Fruit fly (Drosophila melanogaster) whole organism, prepupa: Measurements from ENCODE around the gene CG11878.
A peak's percentile ranks its signal among the peaks of the same experiment; 100 is the strongest.

Experiments
- Blimp-1 ChIP-seq: fragments of 200-800 bp; sonication (Bioruptor generic); optimal IDR thresholded peaks from 3 replicates; lab custom pipeline; 2017; ENCODE audit warnings: missing biosample characterization, missing genetic modification characterization, mild to moderate bottlenecking, moderate library complexity, missing genetic modification reagents
- CG10669 ChIP-seq: fragments of 200-800 bp; sonication (Bioruptor generic); optimal IDR thresholded peaks from 3 replicates; lab custom pipeline; 2018; ENCODE audit warnings: missing biosample characterization, mild to moderate bottlenecking, missing genetic modification characterization, moderate library complexity
- CG11294 ChIP-seq: fragments of 200-800 bp; sonication (Bioruptor generic); IDR thresholded peaks from 2 replicates; pipeline ENCODE4 v1.3.6; 2022; ENCODE audit warnings: missing biosample characterization, missing genetic modification characterization
- CG11762 ChIP-seq: fragments of 200-800 bp; sonication (Bioruptor generic); optimal IDR thresholded peaks from 3 replicates; lab custom pipeline; 2016; ENCODE audit warnings: missing biosample characterization, missing genetic modification characterization; ENCODE audit not compliant: insufficient read depth
- CG11902 ChIP-seq: fragments of 200-800 bp; sonication (Bioruptor generic); optimal IDR thresholded peaks from 3 replicates; lab custom pipeline; 2016; ENCODE audit warnings: missing biosample characterization, missing genetic modification characterization
- CG16779 ChIP-seq: fragments of 200-800 bp; sonication (Bioruptor generic); optimal IDR thresholded peaks from 3 replicates; lab custom pipeline; 2017; ENCODE audit warnings: missing biosample characterization, mild to moderate bottlenecking, missing genetic modification characterization
- CG32006 ChIP-seq: fragments of 200-800 bp; sonication (Bioruptor generic); optimal IDR thresholded peaks from 3 replicates; lab custom pipeline; 2017; ENCODE audit warnings: missing biosample characterization, mild to moderate bottlenecking, missing genetic modification characterization
- CG34406 ChIP-seq: fragments of 200-800 bp; sonication (Bioruptor generic); optimal IDR thresholded peaks from 3 replicates; lab custom pipeline; 2016; ENCODE audit warnings: missing biosample characterization, missing genetic modification characterization
- CG6163 ChIP-seq: fragments of 200-800 bp; sonication (Bioruptor generic); IDR thresholded peaks from 3 replicates; pipeline ENCODE4 v1.3.6; 2022; ENCODE audit warnings: missing biosample characterization, missing genetic modification characterization
- CG6276 ChIP-seq: fragments of 200-800 bp; sonication (Bioruptor generic); optimal IDR thresholded peaks from 2 replicates; lab custom pipeline; 2017; ENCODE audit warnings: missing biosample characterization, mild to moderate bottlenecking, missing genetic modification characterization
- CG6792 ChIP-seq: fragments of 200-800 bp; sonication (Bioruptor generic); optimal IDR thresholded peaks from 3 replicates; lab custom pipeline; 2016; ENCODE audit warnings: missing biosample characterization, missing genetic modification characterization
- CG6808 ChIP-seq: fragments of 200-800 bp; sonication (Bioruptor generic); optimal IDR thresholded peaks from 3 replicates; lab custom pipeline; 2017; ENCODE audit warnings: missing biosample characterization, missing genetic modification characterization, mild to moderate bottlenecking, moderate library complexity, missing genetic modification reagents
- CG6854 ChIP-seq: fragments of 200-800 bp; sonication (Bioruptor generic); optimal IDR thresholded peaks from 2 replicates; lab custom pipeline; 2017; ENCODE audit warnings: missing biosample characterization, mild to moderate bottlenecking, missing genetic modification characterization
- CG7368 ChIP-seq: fragments of 200-800 bp; sonication (Bioruptor generic); optimal IDR thresholded peaks from 3 replicates; lab custom pipeline; 2016; ENCODE audit warnings: missing biosample characterization, missing genetic modification characterization
- CG8119 ChIP-seq: fragments of 200-800 bp; sonication (Bioruptor generic); IDR thresholded peaks from 3 replicates; pipeline ENCODE4 v1.3.6; 2022; ENCODE audit warnings: missing biosample characterization, missing genetic modification characterization
- CG8319 ChIP-seq: fragments of 200-800 bp; sonication (Bioruptor generic); optimal IDR thresholded peaks from 3 replicates; lab custom pipeline; 2016; ENCODE audit warnings: missing biosample characterization, missing genetic modification characterization
- CG8632 ChIP-seq: fragments of 200-800 bp; sonication (Bioruptor generic); optimal IDR thresholded peaks from 3 replicates; lab custom pipeline; 2016; ENCODE audit warnings: missing biosample characterization, missing genetic modification characterization
- CG9139 ChIP-seq: fragments of 200-800 bp; sonication (Bioruptor generic); optimal IDR thresholded peaks from 3 replicates; lab custom pipeline; 2017; ENCODE audit warnings: missing biosample characterization, mild to moderate bottlenecking, missing genetic modification characterization
- Eip75B ChIP-seq: fragments of 200-800 bp; sonication (Bioruptor generic); optimal IDR thresholded peaks from 3 replicates; lab custom pipeline; 2016; ENCODE audit warnings: missing biosample characterization, missing genetic modification characterization
- Eip78C ChIP-seq: fragments of 200-800 bp; sonication (Bioruptor generic); peaks from one replicate; lab custom pipeline; 2016; ENCODE audit warnings: missing biosample characterization, missing genetic modification characterization
- Eip93F ChIP-seq: fragments of 200-800 bp; sonication (Bioruptor generic); optimal IDR thresholded peaks from 2 replicates; lab custom pipeline; 2016; ENCODE audit warnings: missing biosample characterization, mild to moderate bottlenecking, missing genetic modification characterization
- Ets21C ChIP-seq: fragments of 200-800 bp; sonication (Bioruptor generic); optimal IDR thresholded peaks from 3 replicates; lab custom pipeline; 2016; ENCODE audit warnings: missing biosample characterization, missing genetic modification characterization
- Gug ChIP-seq: fragments of 200-800 bp; sonication (Bioruptor generic); IDR thresholded peaks from 2 replicates; pipeline ENCODE4 v1.3.6; 2022; ENCODE audit warnings: missing biosample characterization, missing genetic modification characterization
- Hr38 ChIP-seq: sonication (Bioruptor generic); optimal IDR thresholded peaks from 2 replicates; lab custom pipeline; 2016; ENCODE audit warnings: missing biosample characterization, missing genetic modification characterization
- Lpt ChIP-seq: fragments of 200-800 bp; sonication (Bioruptor generic); optimal IDR thresholded peaks from 3 replicates; lab custom pipeline; 2016; ENCODE audit warnings: missing biosample characterization, missing genetic modification characterization
- OdsH ChIP-seq: fragments of 200-800 bp; sonication (Bioruptor generic); optimal IDR thresholded peaks from 3 replicates; lab custom pipeline; 2016; ENCODE audit warnings: missing biosample characterization, missing genetic modification characterization
- Smox ChIP-seq: fragments of 200-800 bp; sonication (Bioruptor generic); optimal IDR thresholded peaks from 3 replicates; lab custom pipeline; 2016; ENCODE audit warnings: missing biosample characterization, missing genetic modification characterization
- Sox102F ChIP-seq: fragments of 200-800 bp; sonication (Bioruptor generic); optimal IDR thresholded peaks from 2 replicates; lab custom pipeline; 2016; ENCODE audit warnings: missing biosample characterization, mild to moderate bottlenecking, missing genetic modification characterization
- Sox14 ChIP-seq: fragments of 200-800 bp; sonication (Bioruptor generic); optimal IDR thresholded peaks from 3 replicates; lab custom pipeline; 2016; ENCODE audit warnings: missing biosample characterization, missing genetic modification characterization
- Sox15 ChIP-seq: fragments of 200-800 bp; sonication (Bioruptor generic); optimal IDR thresholded peaks from 3 replicates; lab custom pipeline; 2016; ENCODE audit warnings: missing biosample characterization, missing genetic modification characterization
- achi ChIP-seq: fragments of 200-800 bp; sonication (Bioruptor generic); optimal IDR thresholded peaks from 3 replicates; lab custom pipeline; 2016; ENCODE audit warnings: missing biosample characterization, missing genetic modification characterization
- acj6 ChIP-seq: fragments of 200-800 bp; sonication (Bioruptor generic); optimal IDR thresholded peaks from 3 replicates; lab custom pipeline; 2016; ENCODE audit warnings: missing biosample characterization, missing genetic modification characterization
- cyc ChIP-seq: fragments of 200-800 bp; sonication (Bioruptor generic); optimal IDR thresholded peaks from 3 replicates; lab custom pipeline; 2016; ENCODE audit warnings: missing biosample characterization, missing genetic modification characterization
- dsx ChIP-seq: fragments of 200-800 bp; optimal IDR thresholded peaks from 3 replicates; lab custom pipeline; 2019; ENCODE audit warnings: missing biosample characterization, mild to moderate bottlenecking, missing genetic modification characterization, moderate library complexity; ENCODE audit not compliant: poor library complexity, severe bottlenecking
- eg ChIP-seq: fragments of 200-800 bp; sonication (Bioruptor generic); IDR thresholded peaks from 3 replicates; pipeline ENCODE4 v1.3.6; 2022; ENCODE audit warnings: missing biosample characterization, missing genetic modification characterization
- esn ChIP-seq: fragments of 200-800 bp; sonication (Bioruptor generic); optimal IDR thresholded peaks from 2 replicates; lab custom pipeline; 2016; ENCODE audit warnings: missing biosample characterization, mild to moderate bottlenecking, missing genetic modification characterization, moderate library complexity
- fd59A ChIP-seq: fragments of 200-800 bp; sonication (Bioruptor generic); optimal IDR thresholded peaks from 2 replicates; lab custom pipeline; 2017; ENCODE audit warnings: missing biosample characterization, mild to moderate bottlenecking, missing genetic modification characterization, missing genetic modification reagents
- fkh ChIP-seq: fragments of 200-800 bp; sonication (Bioruptor generic); optimal IDR thresholded peaks from 3 replicates; lab custom pipeline; 2017; ENCODE audit warnings: missing biosample characterization, mild to moderate bottlenecking, missing genetic modification characterization, moderate library complexity
- net ChIP-seq: fragments of 200-800 bp; sonication (Bioruptor generic); optimal IDR thresholded peaks from 3 replicates; lab custom pipeline; 2016; ENCODE audit warnings: missing biosample characterization, missing genetic modification characterization
- pdm3 ChIP-seq: fragments of 200-800 bp; sonication (Bioruptor generic); optimal IDR thresholded peaks from 3 replicates; lab custom pipeline; 2016; ENCODE audit warnings: missing biosample characterization, missing genetic modification characterization
- ss ChIP-seq, 2 experiments: fragments of 200-800 bp; sonication (Bioruptor generic); optimal IDR thresholded peaks; 2 replicates in 1 of 2; 3 replicates in 1 of 2; lab custom pipeline; 2017 to 2018; ENCODE audit warnings: mild to moderate bottlenecking in 2 of 2, missing biosample characterization in 2 of 2, missing genetic modification characterization in 2 of 2, moderate library complexity in 1 of 2
- topi ChIP-seq: fragments of 200-800 bp; sonication (Bioruptor generic); optimal IDR thresholded peaks from 3 replicates; lab custom pipeline; 2016; ENCODE audit warnings: missing biosample characterization, missing genetic modification characterization
- vri ChIP-seq: fragments of 200-800 bp; sonication (Bioruptor generic); optimal IDR thresholded peaks from 3 replicates; lab custom pipeline; 2016; ENCODE audit warnings: missing biosample characterization, mild to moderate bottlenecking, missing genetic modification characterization

CG11878 gene

dm6 chr3R:25285173-25285572 is 11.5 kb downstream of the CG11878 start, which contains the start of gene CG31104:
TSS of gene CG31104 (plus strand) at chr3R:25285473.
- TF ChIP-seq Hr38 (GFP tag; lab: Kevin White, UChicago) (no peak), CG11762 (no peak), CG11902 (no peak), CG6276 (GFP tag; lab: Kevin White, UChicago) (no peak), esn (GFP tag; lab: Kevin White, UChicago) (no peak), CG6808 (GFP tag; lab: Kevin White, UChicago) (no peak), achi (GFP tag; lab: Kevin White, UChicago) (no peak), fkh (GFP tag; lab: Kevin White, UChicago) (no peak), CG8119 (GFP tag; lab: Robert Waterston, UW) (no peak), CG6854 (GFP tag; lab: Kevin White, UChicago) (no peak), acj6 (GFP tag; lab: Kevin White, UChicago) (no peak), Eip75B (no peak), topi (GFP tag; lab: Kevin White, UChicago) (no peak), CG16779 (tag; lab: Kevin White, UChicago) (no peak), CG6792 (no peak), Sox102F (GFP tag; lab: Kevin White, UChicago) (no peak)

dm6 chr3R:25287128-25287527 is 13.5 kb downstream of the CG11878 start, which contains the start of gene CG13658:
TSS of gene CG13658 (plus strand) at chr3R:25287474.
- TF ChIP-seq CG6276 (GFP tag; lab: Kevin White, UChicago) (no peak), net (GFP tag; lab: Kevin White, UChicago) (no peak), pdm3 (GFP tag; lab: Kevin White, UChicago) (no peak), Ets21C (no peak), CG6854 (GFP tag; lab: Kevin White, UChicago) (no peak), dsx (no peak)

dm6 chr3R:25289589-25289988 is 16.0 kb downstream of the CG11878 start, which contains the start of gene CG11893:
TSS of gene CG11893 (plus strand) at chr3R:25289889.
- TF ChIP-seq Eip75B: no peak
- no peak for TF ChIP-seq Hr38 (GFP tag; lab: Kevin White, UChicago)
- no peak for TF ChIP-seq Eip78C (GFP tag; lab: Kevin White, UChicago)
- TF ChIP-seq esn (GFP tag; lab: Kevin White, UChicago): no peak
- TF ChIP-seq OdsH (GFP tag; lab: Kevin White, UChicago): no peak
- no peak for TF ChIP-seq CG10669 (GFP tag; lab: Kevin White, UChicago)
- TF ChIP-seq Eip93F (GFP tag; lab: Kevin White, UChicago): no peak
- TF ChIP-seq ss (GFP tag; optimal IDR thresholded peaks at IDR 0.05; lab: Kevin White, UChicago): no peak
- TF ChIP-seq pdm3 (GFP tag; lab: Kevin White, UChicago): no peak
- no peak for TF ChIP-seq CG8319 (GFP tag; lab: Kevin White, UChicago)

- TF ChIP-seq Ets21C: no peak
- no peak for TF ChIP-seq CG34406 (GFP tag; lab: Kevin White, UChicago)
- peak; percentile 77 for TF ChIP-seq Eip78C (GFP tag; lab: Kevin White, UChicago)
- TF ChIP-seq fkh (GFP tag; lab: Kevin White, UChicago): peak; percentile 75
- TF ChIP-seq CG11902: no peak
- no peak for TF ChIP-seq OdsH (GFP tag; lab: Kevin White, UChicago)
- peak; percentile 33 for TF ChIP-seq vri (GFP tag; lab: Kevin White, UChicago)
- peak; percentile 3 for TF ChIP-seq Sox102F (GFP tag; lab: Kevin White, UChicago)
- no peak for TF ChIP-seq CG7368 (GFP tag; lab: Kevin White, UChicago)
- TF ChIP-seq ss (GFP tag; optimal IDR thresholded peaks at IDR 0.05; lab: Kevin White, UChicago): no peak
- no peak for TF ChIP-seq Blimp-1
- TF ChIP-seq Gug (GFP tag; lab: Robert Waterston, UW): no peak
- TF ChIP-seq esn (GFP tag; lab: Kevin White, UChicago): no peak
- peak; percentile 32 for TF ChIP-seq CG6276 (GFP tag; lab: Kevin White, UChicago)
- no peak for TF ChIP-seq CG6854 (GFP tag; lab: Kevin White, UChicago)
- TF ChIP-seq topi (GFP tag; lab: Kevin White, UChicago): no peak
- no peak for TF ChIP-seq Sox15 (GFP tag; lab: Kevin White, UChicago)
- no peak for TF ChIP-seq cyc (GFP tag; lab: Kevin White, UChicago)
- TF ChIP-seq Eip93F (GFP tag; lab: Kevin White, UChicago): peak; percentile 25
- TF ChIP-seq Sox14: no peak
- no peak for TF ChIP-seq CG9139
- TF ChIP-seq CG16779 (tag; lab: Kevin White, UChicago): peak; percentile 55
- no peak for TF ChIP-seq eg (GFP tag; lab: Robert Waterston, UW)
- no peak for TF ChIP-seq Smox
- TF ChIP-seq fd59A (GFP tag; lab: Kevin White, UChicago): no peak
- TF ChIP-seq CG32006 (GFP tag; lab: Kevin White, UChicago): no peak
- TF ChIP-seq CG6163 (GFP tag; lab: Robert Waterston, UW): no peak; the same call in 1 of the 3 replicates
- TF ChIP-seq Lpt (GFP tag; lab: Kevin White, UChicago): no peak
- TF ChIP-seq CG11294 (GFP tag; lab: Robert Waterston, UW): no peak
- TF ChIP-seq CG8632 (GFP tag; lab: Kevin White, UChicago): no peak
- TF ChIP-seq, all 60 proteins: peak for 7
These were observed 19.2 kb downstream of the CG11878 start, which contains the start of gene CG31098 for dm6 chr3R:25292864-25293284. TSS of gene CG31098 (minus strand) at chr3R:25292977.
